Fruit fly (Drosophila melanogaster): Measurements from ENCODE around the gene CG4502.

The CG4502 gene

dm6 chr2L:7203411-7204171 lies 473 bp downstream of the CG4502 start:
- TF ChIP-seq CG13204 (GFP tag; optimal IDR thresholded peaks at IDR 0.05) (peak; percentile 15), gl (tag; optimal IDR thresholded peaks at IDR 0.05) (peak; percentile 32), EcR (GFP tag; optimal IDR thresholded peaks at IDR 0.05) (peak; percentile 74), CG4496 (GFP tag; IDR thresholded peaks at IDR 0.05) (peak; percentile 78), CG15710 (tag; optimal IDR thresholded peaks at IDR 0.05) (no peak), CG32121 (GFP tag; IDR thresholded peaks at IDR 0.05) (peak; percentile 9; the same call in 1 of the 2 replicates), Snoo (tag; optimal IDR thresholded peaks at IDR 0.05) (no peak), CG12605 (GFP tag; IDR thresholded peaks at IDR 0.05) (0 out of 2 replicates have a peak, but pooled peaks have one; percentile 6)

- TF ChIP-seq CG8301 (tag; optimal IDR thresholded peaks at IDR 0.05) (peak; percentile 27), CG9948 (tag; optimal IDR thresholded peaks at IDR 0.05) (no peak), D1 (tag; optimal IDR thresholded peaks at IDR 0.05) (peak; percentile 31), CG14655 (GFP tag; optimal IDR thresholded peaks at IDR 0.05) (peak; percentile 26), Pif1B (GFP tag; optimal IDR thresholded peaks at IDR 0.05) (no peak), CG8159 (tag; optimal IDR thresholded peaks at IDR 0.05) (peak; percentile 23), rn (GFP tag; IDR thresholded peaks at IDR 0.05) (no peak), CG32121 (GFP tag; IDR thresholded peaks at IDR 0.05) (no peak), CG17806 (tag; optimal IDR thresholded peaks at IDR 0.05) (peak; percentile 2), gl (tag; optimal IDR thresholded peaks at IDR 0.05) (no peak)
Observed at dm6 chr2L:7200168-7200567, 3.9 kb downstream of the CG4502 start.

- TF ChIP-seq gl (tag; optimal IDR thresholded peaks at IDR 0.05) (peak; percentile 1), CG4496 (GFP tag; IDR thresholded peaks at IDR 0.05) (peak; percentile 91), CG8159 (tag; optimal IDR thresholded peaks at IDR 0.05) (peak; percentile 75), Pif1A (GFP tag; optimal IDR thresholded peaks at IDR 0.05) (peak; percentile 10), CG9948 (tag; optimal IDR thresholded peaks at IDR 0.05) (peak; percentile 62), Snoo (tag; optimal IDR thresholded peaks at IDR 0.05) (peak; percentile 39), CG13204 (GFP tag; optimal IDR thresholded peaks at IDR 0.05) (no peak), Pif1B (GFP tag; optimal IDR thresholded peaks at IDR 0.05) (peak; percentile 48), rn (GFP tag; IDR thresholded peaks at IDR 0.05) (0 out of 2 replicates have a peak, but pooled peaks have one; percentile 43), Ets98B (GFP tag; IDR thresholded peaks at IDR 0.05) (peak; percentile 66; the same call in 1 of the 2 replicates), CG32121 (GFP tag; IDR thresholded peaks at IDR 0.05) (peak; percentile 73), fd96Ca (GFP tag; IDR thresholded peaks at IDR 0.05) (0 out of 3 replicates have a peak, but pooled peaks have one; percentile 21), CG17806 (tag; optimal IDR thresholded peaks at IDR 0.05) (peak; percentile 62), CG8301 (tag; optimal IDR thresholded peaks at IDR 0.05) (peak; percentile 78), CG14655 (GFP tag; optimal IDR thresholded peaks at IDR 0.05) (peak; percentile 72), CG10348 (GFP tag; IDR thresholded peaks at IDR 0.05) (no peak), CG34367 (tag; optimal IDR thresholded peaks at IDR 0.05) (peak; percentile 42), D1 (tag; optimal IDR thresholded peaks at IDR 0.05) (peak; percentile 51), CG12605 (GFP tag; IDR thresholded peaks at IDR 0.05) (peak; percentile 56), EcR (GFP tag; optimal IDR thresholded peaks at IDR 0.05) (peak; percentile 56), CG15710 (tag; optimal IDR thresholded peaks at IDR 0.05) (peak; percentile 68)
Observed at dm6 chr2L:7199635-7200110, 4.4 kb downstream of the CG4502 start.

dm6 chr2L:7198618-7199017 lies 5.4 kb downstream of the CG4502 start:
- TF ChIP-seq rn (GFP tag; IDR thresholded peaks at IDR 0.05) (no peak), Ets98B (GFP tag; IDR thresholded peaks at IDR 0.05) (0 out of 2 replicates have a peak, but pooled peaks have one; percentile 19), CG4496 (GFP tag; IDR thresholded peaks at IDR 0.05) (no peak), CG9948 (tag; optimal IDR thresholded peaks at IDR 0.05) (no peak)

- TF ChIP-seq Pif1A (GFP tag; optimal IDR thresholded peaks at IDR 0.05) (peak; percentile 87), CG9948 (tag; optimal IDR thresholded peaks at IDR 0.05) (peak; percentile 58), Pif1B (GFP tag; optimal IDR thresholded peaks at IDR 0.05) (peak; percentile 79), CG4496 (GFP tag; IDR thresholded peaks at IDR 0.05) (peak; percentile 97), CG8301 (tag; optimal IDR thresholded peaks at IDR 0.05) (peak; percentile 72), CG17806 (tag; optimal IDR thresholded peaks at IDR 0.05) (peak; percentile 71), CG13204 (GFP tag; optimal IDR thresholded peaks at IDR 0.05) (no peak), CG14655 (GFP tag; optimal IDR thresholded peaks at IDR 0.05) (peak; percentile 79), CG32121 (GFP tag; IDR thresholded peaks at IDR 0.05) (peak; percentile 90), fd96Ca (GFP tag; IDR thresholded peaks at IDR 0.05) (peak; percentile 96), rn (GFP tag; IDR thresholded peaks at IDR 0.05) (peak; percentile 79), CG10348 (GFP tag; IDR thresholded peaks at IDR 0.05) (peak; percentile 70), gl (tag; optimal IDR thresholded peaks at IDR 0.05) (no peak), CG12605 (GFP tag; IDR thresholded peaks at IDR 0.05) (no peak), EcR (GFP tag; optimal IDR thresholded peaks at IDR 0.05) (no peak), CG34367 (tag; optimal IDR thresholded peaks at IDR 0.05) (peak; percentile 63), Snoo (tag; optimal IDR thresholded peaks at IDR 0.05) (peak; percentile 65), Ets98B (GFP tag; IDR thresholded peaks at IDR 0.05) (peak; percentile 85), CG15710 (tag; optimal IDR thresholded peaks at IDR 0.05) (peak; percentile 81), CG8159 (tag; optimal IDR thresholded peaks at IDR 0.05) (peak; percentile 75), D1 (tag; optimal IDR thresholded peaks at IDR 0.05) (peak; percentile 10)
Observed at dm6 chr2L:7194351-7195037, 9.6 kb downstream of the CG4502 start, which contains the start of gene CG4497. Gene CG4497, minus strand, starts transcription at chr2L:7194588.
